Worm (Caenorhabditis elegans) whole organism, L1 larva: ENCODE measurements around the gene acs-7.

Experiments
- aha-1 ChIP-seq: fragments of 150-350 bp; optimal IDR thresholded peaks from 2 replicates; lab custom pipeline; 2014; ENCODE audit warnings: missing biosample characterization, missing genetic modification characterization
- ztf-4 ChIP-seq: fragments of 150-350 bp; optimal IDR thresholded peaks from 2 replicates; lab custom pipeline; 2014; ENCODE audit warnings: missing biosample characterization, missing genetic modification characterization

DNA sequence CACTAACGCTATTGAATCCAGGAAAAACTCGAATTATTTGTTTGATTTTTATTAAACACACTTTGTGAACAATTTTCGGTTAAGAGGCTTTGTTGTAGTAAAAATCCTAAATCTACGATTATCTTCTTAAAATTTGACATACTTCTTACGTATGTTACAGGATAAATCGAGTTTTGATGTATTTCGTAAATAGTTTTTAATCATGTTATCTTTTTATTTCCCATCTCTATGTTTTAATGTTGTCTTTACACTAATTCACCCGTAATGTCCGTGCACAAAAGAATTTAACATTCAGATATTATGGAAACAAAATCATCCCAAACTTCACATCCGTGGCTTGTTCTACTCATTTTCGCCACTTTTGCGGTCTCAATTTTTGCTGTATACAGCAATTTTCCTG is 31.8 kb downstream of the acs-7 start, which contains the start of gene egli-1:
- no peak for TF ChIP-seq ztf-4
- no peak for TF ChIP-seq aha-1 (tag; lab: Kevin White, UChicago)
